Worm (Caenorhabditis elegans) whole organism, L4/young adult: ENCODE measurements around the gene ZK742.4.

ENCODE experiments used
- W03F9.2 ChIP-seq: fragments of 150-350 bp; optimal IDR thresholded peaks from 2 replicates; lab custom pipeline; 2014; ENCODE audit warnings: missing biosample characterization, missing genetic modification characterization
- him-1 ChIP-seq: sonication (generic microtip); optimal IDR thresholded peaks from 2 replicates; lab custom pipeline; 2016; ENCODE audit warnings: missing genotype, missing genetic modification reagents, missing genetic modification characterization, missing compliant biosample characterization

ce11 chrV:7826917-7827316 lies 15.3 kb upstream of the ZK742.4 start, which contains the start of gene mig-6:
- TF ChIP-seq him-1 (tag; lab: Kevin White, UChicago) (no peak), W03F9.2 (tag; lab: Kevin White, UChicago) (no peak)
